Worm (Caenorhabditis elegans) whole organism, late embryonic: ENCODE measurements around the gene ZK742.3.

Experiments used
- ahr-1 ChIP-seq: sonication (generic microtip); optimal IDR thresholded peaks from 2 replicates; lab custom pipeline; 2016; ENCODE audit warnings: missing genetic modification characterization, missing compliant biosample characterization
- ceh-48 ChIP-seq: sonication (generic microtip); optimal IDR thresholded peaks from 2 replicates; lab custom pipeline; 2016; ENCODE audit warnings: missing genetic modification characterization, inconsistent platforms, missing compliant biosample characterization
- che-1 ChIP-seq: sonication (generic microtip); optimal IDR thresholded peaks from 2 replicates; lab custom pipeline; 2016; ENCODE audit warnings: mild to moderate bottlenecking, missing genetic modification characterization, missing compliant biosample characterization
- dve-1 ChIP-seq: sonication (generic microtip); optimal IDR thresholded peaks from 2 replicates; lab custom pipeline; 2017; ENCODE audit warnings: antibody characterized with exemption, mild to moderate bottlenecking, missing genetic modification characterization, missing compliant biosample characterization
- elt-4 ChIP-seq: sonication (generic microtip); optimal IDR thresholded peaks from 2 replicates; lab custom pipeline; 2016; ENCODE audit warnings: missing genetic modification characterization, missing compliant biosample characterization
- hlh-13 ChIP-seq: fragments of 200-800 bp; sonication (Bioruptor generic); optimal IDR thresholded peaks from 2 replicates; lab custom pipeline; 2018; ENCODE audit warnings: mild to moderate bottlenecking, missing genetic modification characterization, missing compliant biosample characterization
- nhr-11 ChIP-seq: fragments of 150-350 bp; optimal IDR thresholded peaks from 2 replicates; lab custom pipeline; 2014; ENCODE audit warnings: missing biosample characterization, missing genetic modification characterization
- pha-4 ChIP-seq: fragments of 150-350 bp; optimal IDR thresholded peaks from 2 replicates; lab custom pipeline; 2018; ENCODE audit warnings: missing biosample characterization, missing genetic modification reagents, missing genetic modification characterization
- unc-55 ChIP-seq: sonication (generic microtip); optimal IDR thresholded peaks from 2 replicates; lab custom pipeline; 2017; ENCODE audit warnings: missing biosample characterization, missing genetic modification reagents, missing genetic modification characterization

DNA sequence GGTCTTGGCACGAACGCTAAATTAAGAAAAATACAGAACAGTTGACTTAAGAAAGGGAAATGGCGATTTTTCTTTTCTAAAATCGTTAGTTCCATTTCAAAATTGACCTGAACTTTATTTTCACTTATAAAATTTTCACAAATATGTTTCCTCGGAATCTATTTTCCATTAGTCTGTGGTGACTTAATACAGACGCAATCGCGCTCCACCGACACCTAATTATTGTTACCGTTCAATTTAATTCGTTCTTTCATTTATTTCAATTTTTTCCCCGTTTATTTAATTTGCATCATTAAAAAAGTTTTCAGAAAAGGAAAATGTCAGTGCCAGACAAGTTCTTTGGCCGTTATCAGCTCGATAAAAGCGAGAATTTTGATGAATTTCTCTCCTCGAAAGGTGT is 10.6 kb upstream of the ZK742.3 start, which contains the start of gene lbp-4:
- TF ChIP-seq ahr-1 (tag; lab: Kevin White, UChicago): no peak
- no peak for TF ChIP-seq pha-4 (tag; lab: Kevin White, UChicago)
- no peak for TF ChIP-seq ceh-48 (tag; lab: Kevin White, UChicago)
- TF ChIP-seq dve-1: no peak
- no peak for TF ChIP-seq che-1 (tag; lab: Kevin White, UChicago)
- no peak for TF ChIP-seq elt-4 (tag; lab: Kevin White, UChicago)
- TF ChIP-seq nhr-11 (tag; lab: Kevin White, UChicago): no peak
- no peak for TF ChIP-seq hlh-13
- no peak for TF ChIP-seq unc-55
